Fruit fly (Drosophila melanogaster) whole organism, embryonic: ENCODE data around the gene CG33127.

Experiments used
- Atf6 ChIP-seq: fragments of 200-800 bp; sonication (Bioruptor generic); IDR thresholded peaks from 2 replicates; pipeline ENCODE4 v1.3.6; 2022; ENCODE audit warnings: missing biosample characterization, missing genetic modification characterization
- Awh ChIP-seq: fragments of 200-800 bp; sonication (Bioruptor generic); IDR thresholded peaks from 2 replicates; pipeline ENCODE4, ENCODE4 v1.3.6; 2022; ENCODE audit warnings: missing biosample characterization, missing genetic modification characterization
- Blimp-1 ChIP-seq: fragments of 200-800 bp; sonication (Bioruptor generic); optimal IDR thresholded peaks from 3 replicates; lab custom pipeline; 2018; ENCODE audit warnings: missing biosample characterization, missing genetic modification characterization, mild to moderate bottlenecking, moderate library complexity, missing genetic modification reagents
- CG11560 ChIP-seq: fragments of 200-800 bp; sonication (Bioruptor generic); IDR thresholded peaks from 3 replicates; pipeline ENCODE4 v1.3.6; 2022; ENCODE audit warnings: missing biosample characterization, missing genetic modification characterization
- CG14860 ChIP-seq: fragments of 200-800 bp; sonication (Bioruptor generic); IDR thresholded peaks from 3 replicates; pipeline ENCODE4 v1.3.6; 2022; ENCODE audit warnings: missing biosample characterization, missing genetic modification characterization; ENCODE audit not compliant: partially characterized antibody
- CG15011 ChIP-seq: fragments of 200-800 bp; sonication (Bioruptor generic); optimal IDR thresholded peaks from 3 replicates; lab custom pipeline; 2018; ENCODE audit warnings: missing biosample characterization, mild to moderate bottlenecking, missing genetic modification characterization
- CG15269 ChIP-seq: fragments of 200-800 bp; sonication (Bioruptor generic); optimal IDR thresholded peaks from 2 replicates; lab custom pipeline; 2018; ENCODE audit warnings: missing biosample characterization, mild to moderate bottlenecking, missing genetic modification characterization, moderate library complexity
- CG1603 ChIP-seq: fragments of 200-800 bp; sonication (Bioruptor generic); optimal IDR thresholded peaks from 2 replicates; lab custom pipeline; 2019; ENCODE audit warnings: missing biosample characterization, mild to moderate bottlenecking, missing genetic modification characterization, moderate library complexity
- CG17186 ChIP-seq: fragments of 200-800 bp; sonication (Bioruptor generic); optimal IDR thresholded peaks from 3 replicates; lab custom pipeline; 2017; ENCODE audit warnings: missing biosample characterization, missing genetic modification reagents, missing genetic modification characterization
- CG17328 ChIP-seq: fragments of 200-800 bp; sonication (Bioruptor generic); IDR thresholded peaks from 2 replicates; pipeline ENCODE4 v1.3.6; 2022; ENCODE audit warnings: missing biosample characterization, missing genetic modification characterization
- CG2120 ChIP-seq: fragments of 200-800 bp; sonication (Bioruptor generic); optimal IDR thresholded peaks from 3 replicates; lab custom pipeline; 2016; ENCODE audit warnings: missing biosample characterization, missing genetic modification characterization
- CG2712 ChIP-seq: fragments of 200-800 bp; optimal IDR thresholded peaks from 3 replicates; lab custom pipeline; 2019; ENCODE audit warnings: missing biosample characterization, mild to moderate bottlenecking, missing genetic modification characterization, moderate library complexity
- CG3281 ChIP-seq: fragments of 200-800 bp; sonication (Bioruptor generic); optimal IDR thresholded peaks from 3 replicates; lab custom pipeline; 2017; ENCODE audit warnings: missing biosample characterization, mild to moderate bottlenecking, missing genetic modification characterization
- CG3847 ChIP-seq: fragments of 200-800 bp; sonication (Bioruptor generic); IDR thresholded peaks from 2 replicates; pipeline ENCODE4 v1.3.6; 2022; ENCODE audit warnings: missing biosample characterization, missing genetic modification characterization
- CG6254 ChIP-seq: fragments of 200-800 bp; sonication (Bioruptor generic); optimal IDR thresholded peaks from 3 replicates; lab custom pipeline; 2017; ENCODE audit warnings: mild to moderate bottlenecking, missing biosample characterization, missing genetic modification reagents, missing genetic modification characterization
- CG6813 ChIP-seq: fragments of 200-800 bp; sonication (Bioruptor generic); optimal IDR thresholded peaks from 2 replicates; lab custom pipeline; 2017; ENCODE audit warnings: missing biosample characterization, missing genetic modification characterization, mild to moderate bottlenecking, moderate library complexity, missing genetic modification reagents
- CG9215 ChIP-seq: fragments of 200-800 bp; sonication (Bioruptor generic); IDR thresholded peaks from 2 replicates; pipeline ENCODE4 v1.3.6; 2022; ENCODE audit warnings: missing biosample characterization, missing genetic modification characterization
- CG9797 ChIP-seq: fragments of 200-800 bp; sonication (Bioruptor generic); optimal IDR thresholded peaks from 3 replicates; lab custom pipeline; 2018; ENCODE audit warnings: missing biosample characterization, mild to moderate bottlenecking, missing genetic modification characterization
- Dp ChIP-seq: fragments of 200-800 bp; sonication (Bioruptor generic); optimal IDR thresholded peaks from 2 replicates; lab custom pipeline; 2018; ENCODE audit warnings: missing biosample characterization, mild to moderate bottlenecking, missing genetic modification characterization, moderate library complexity
- Lhr ChIP-seq: fragments of 200-800 bp; sonication (Bioruptor generic); optimal IDR thresholded peaks from 3 replicates; lab custom pipeline; 2017; ENCODE audit warnings: mild to moderate bottlenecking, missing biosample characterization, missing genetic modification reagents, missing genetic modification characterization
- Max ChIP-seq: fragments of 200-800 bp; sonication (Bioruptor generic); optimal IDR thresholded peaks from 2 replicates; lab custom pipeline; 2016; ENCODE audit warnings: missing biosample characterization, mild to moderate bottlenecking, missing genetic modification characterization
- Oli ChIP-seq: fragments of 200-800 bp; sonication (Bioruptor generic); optimal IDR thresholded peaks from 2 replicates; lab custom pipeline; 2018; ENCODE audit warnings: missing biosample characterization, mild to moderate bottlenecking, missing genetic modification characterization, moderate library complexity
- Opbp ChIP-seq: fragments of 200-800 bp; sonication (Bioruptor generic); IDR thresholded peaks from 3 replicates; pipeline ENCODE4 v1.3.6; 2022; ENCODE audit warnings: missing biosample characterization, missing genetic modification characterization; ENCODE audit not compliant: partially characterized antibody
- Scr ChIP-seq: fragments of 200-800 bp; sonication (Bioruptor generic); IDR thresholded peaks from 2 replicates; pipeline ENCODE4 v1.3.6; 2022; ENCODE audit warnings: missing biosample characterization, missing genetic modification characterization; ENCODE audit not compliant: partially characterized antibody
- Sin3A ChIP-seq: fragments of >200 bp; optimal IDR thresholded peaks from 2 replicates; lab custom pipeline; 2018
- bowl ChIP-seq: fragments of 200-800 bp; sonication (Bioruptor generic); IDR thresholded peaks from 2 replicates; pipeline ENCODE4 v1.3.6; 2022; ENCODE audit warnings: missing biosample characterization, missing genetic modification characterization
- cg ChIP-seq: fragments of 200-800 bp; sonication (Bioruptor generic); optimal IDR thresholded peaks from 3 replicates; lab custom pipeline; 2019; ENCODE audit warnings: missing biosample characterization, mild to moderate bottlenecking, missing genetic modification characterization, moderate library complexity
- crc ChIP-seq: fragments of 200-800 bp; sonication (Bioruptor generic); optimal IDR thresholded peaks from 2 replicates; lab custom pipeline; 2016; ENCODE audit warnings: missing biosample characterization, missing genetic modification characterization
- dimm ChIP-seq: fragments of 200-800 bp; sonication (Bioruptor generic); IDR thresholded peaks from 2 replicates; pipeline ENCODE4 v1.3.6; 2022; ENCODE audit warnings: missing biosample characterization, missing genetic modification characterization
- emc ChIP-seq: fragments of 200-800 bp; sonication (Bioruptor generic); optimal IDR thresholded peaks from 2 replicates; lab custom pipeline; 2016; ENCODE audit warnings: missing biosample characterization, missing genetic modification characterization
- fd96Cb ChIP-seq: fragments of 200-800 bp; sonication (Bioruptor generic); optimal IDR thresholded peaks from 2 replicates; lab custom pipeline; 2018; ENCODE audit warnings: missing biosample characterization, mild to moderate bottlenecking, missing genetic modification characterization, moderate library complexity
- gcm2 ChIP-seq: fragments of 200-800 bp; sonication (Bioruptor generic); optimal IDR thresholded peaks from 2 replicates; lab custom pipeline; 2016; ENCODE audit warnings: missing biosample characterization, missing genetic modification characterization
- hth ChIP-seq: fragments of >200 bp; optimal IDR thresholded peaks from 2 replicates; lab custom pipeline; 2017; ENCODE audit warnings: inconsistent platforms
- lola ChIP-seq, 3 experiments: fragments of >200 bp in 2 of 3; fragments of 200-800 bp in 1 of 3; sonication (Bioruptor generic) in 1 of 3; optimal IDR thresholded peaks; 2 replicates each; lab custom pipeline; 2017 to 2019; ENCODE audit warnings: missing biosample characterization in 3 of 3, missing genetic modification characterization in 3 of 3, mild to moderate bottlenecking in 1 of 3, moderate library complexity in 1 of 3
- maf-S ChIP-seq: fragments of 200-800 bp; sonication (Bioruptor generic); optimal IDR thresholded peaks from 2 replicates; lab custom pipeline; 2016; ENCODE audit warnings: missing biosample characterization, missing genetic modification characterization
- mam ChIP-seq: fragments of 200-800 bp; sonication (Bioruptor generic); optimal IDR thresholded peaks from 3 replicates; lab custom pipeline; 2016; ENCODE audit warnings: missing biosample characterization, missing genetic modification characterization
- nom ChIP-seq: fragments of 200-800 bp; sonication (Bioruptor generic); optimal IDR thresholded peaks from 2 replicates; lab custom pipeline; 2017; ENCODE audit warnings: missing biosample characterization, missing genetic modification characterization, mild to moderate bottlenecking, moderate library complexity, missing genetic modification reagents
- otp ChIP-seq: fragments of 200-800 bp; sonication (Bioruptor generic); IDR thresholded peaks from 3 replicates; pipeline ENCODE4, ENCODE4 v1.3.6; 2022; ENCODE audit warnings: missing biosample characterization, missing genetic modification characterization
- p53 ChIP-seq: fragments of 200-800 bp; sonication (Bioruptor generic); optimal IDR thresholded peaks from 2 replicates; lab custom pipeline; 2016; ENCODE audit warnings: missing biosample characterization, missing genetic modification characterization
- phol ChIP-seq: fragments of 200-800 bp; sonication (Bioruptor generic); optimal IDR thresholded peaks from 3 replicates; lab custom pipeline; 2018; ENCODE audit warnings: missing biosample characterization, mild to moderate bottlenecking, missing genetic modification characterization, moderate library complexity
- pzg ChIP-seq: fragments of 200-800 bp; sonication (Bioruptor generic); optimal IDR thresholded peaks from 3 replicates; lab custom pipeline; 2018; ENCODE audit warnings: missing biosample characterization, mild to moderate bottlenecking, missing genetic modification characterization, moderate library complexity
- schlank ChIP-seq: fragments of 200-800 bp; sonication (Bioruptor generic); optimal IDR thresholded peaks from 2 replicates; lab custom pipeline; 2018; ENCODE audit warnings: missing biosample characterization, mild to moderate bottlenecking, missing genetic modification characterization
- sd ChIP-seq: fragments of 200-800 bp; sonication (Bioruptor generic); optimal IDR thresholded peaks from 3 replicates; lab custom pipeline; 2018; ENCODE audit warnings: missing biosample characterization, mild to moderate bottlenecking, missing genetic modification characterization, moderate library complexity
- sim ChIP-seq: fragments of 200-800 bp; sonication (Bioruptor generic); IDR thresholded peaks from 2 replicates; pipeline ENCODE4 v1.3.6; 2022; ENCODE audit warnings: missing biosample characterization, missing genetic modification characterization
- stwl ChIP-seq: fragments of 200-800 bp; sonication (Bioruptor generic); optimal IDR thresholded peaks from 3 replicates; lab custom pipeline; 2018; ENCODE audit warnings: missing biosample characterization, mild to moderate bottlenecking, missing genetic modification characterization, moderate library complexity
- sug ChIP-seq: fragments of 200-800 bp; optimal IDR thresholded peaks from 2 replicates; lab custom pipeline; 2019; ENCODE audit warnings: missing biosample characterization, mild to moderate bottlenecking, missing genetic modification characterization, moderate library complexity
- tgo ChIP-seq: fragments of 200-800 bp; sonication (Bioruptor generic); IDR thresholded peaks from 3 replicates; pipeline ENCODE4 v1.3.6; 2022; ENCODE audit warnings: missing biosample characterization, missing genetic modification characterization
- vfl ChIP-seq: fragments of 200-800 bp; sonication (Bioruptor generic); optimal IDR thresholded peaks from 2 replicates; lab custom pipeline; 2016; ENCODE audit warnings: missing biosample characterization, missing genetic modification characterization

Gene CG33127

dm6 chr2L:292301-292700, 29.6 kb upstream of the CG33127 start, which contains the start of gene CG11562 (continued):
- TF ChIP-seq CG1603 (tag; lab: Kevin White, UChicago) = peak; percentile 45
- TF ChIP-seq pzg (GFP tag; lab: Kevin White, UChicago) = peak; percentile 63
- TF ChIP-seq Scr (GFP tag; lab: Robert Waterston, UW) = no peak
- TF ChIP-seq stwl = no peak
- no peak for TF ChIP-seq sd (tag; lab: Kevin White, UChicago)
- TF ChIP-seq CG6254 (GFP tag; lab: Kevin White, UChicago) = no peak
- peak; percentile 62 for TF ChIP-seq CG9797
- TF ChIP-seq Blimp-1 = no peak
- TF ChIP-seq CG3281 (GFP tag; lab: Kevin White, UChicago) = no peak
- TF ChIP-seq Sin3A = no peak

dm6 chr2L:294452-295362, 27.2 kb upstream of the CG33127 start, which contains the start of the genes U2af38 and Stip1:
Gene U2af38 (minus strand): TSS chr2L:294681.
Gene Stip1 (plus strand): TSS chr2L:295122.
- no peak for TF ChIP-seq cg
- TF ChIP-seq CG11560 (tag; lab: Robert Waterston, UW) = no peak
- TF ChIP-seq CG15269 = peak; percentile 34
- peak; percentile 91 for TF ChIP-seq CG9215 (GFP tag; lab: Robert Waterston, UW)
- TF ChIP-seq CG17328 = no peak
- no peak for TF ChIP-seq bowl
- peak; percentile 26 for TF ChIP-seq nom (GFP tag; lab: Kevin White, UChicago)
- TF ChIP-seq Oli (tag; lab: Kevin White, UChicago) = no peak
- peak; percentile 54 for TF ChIP-seq CG2120 (GFP tag; lab: Kevin White, UChicago)
- TF ChIP-seq CG17186 (GFP tag; lab: Kevin White, UChicago) = no peak
- no peak for TF ChIP-seq hth (lab: Kevin White, UChicago)
- TF ChIP-seq Awh (GFP tag; lab: Robert Waterston, UW) = no peak
- TF ChIP-seq schlank (tag; lab: Kevin White, UChicago) = no peak
- TF ChIP-seq p53 = no peak
- no peak for TF ChIP-seq otp (GFP tag; lab: Robert Waterston, UW)
- no peak for TF ChIP-seq sim (GFP tag; lab: Robert Waterston, UW)
- TF ChIP-seq crc = no peak
- no peak for TF ChIP-seq gcm2 (GFP tag; lab: Kevin White, UChicago)
- TF ChIP-seq CG2712 (tag; lab: Kevin White, UChicago) = peak; percentile 48
- TF ChIP-seq Lhr (GFP tag; lab: Kevin White, UChicago) = peak; percentile 35
- peak; percentile 2 for TF ChIP-seq maf-S (GFP tag; lab: Kevin White, UChicago)
- no peak for TF ChIP-seq CG6813 (GFP tag; lab: Kevin White, UChicago)
- TF ChIP-seq emc (GFP tag; lab: Kevin White, UChicago) = no peak
- peak; percentile 42 for TF ChIP-seq sug (tag; lab: Kevin White, UChicago)
- TF ChIP-seq dimm (GFP tag; lab: Robert Waterston, UW) = no peak
- peak; percentile 4; the same call in 1 of the 3 replicates for TF ChIP-seq Opbp
- peak; percentile 12 for TF ChIP-seq vfl
- TF ChIP-seq mam (GFP tag; lab: Kevin White, UChicago) = peak; percentile 15
- no peak for TF ChIP-seq fd96Cb (tag; lab: Kevin White, UChicago)
- peak; percentile 55 for TF ChIP-seq CG3847
- 0 out of 2 replicates have a peak, but pooled peaks have one; percentile 33 for TF ChIP-seq Atf6 (GFP tag; lab: Robert Waterston, UW)
- no peak for TF ChIP-seq CG15011 (GFP tag; lab: Kevin White, UChicago)
- peak; percentile 34 for TF ChIP-seq Dp (GFP tag; lab: Kevin White, UChicago)
- 0 out of 3 replicates have a peak, but pooled peaks have one; percentile 27 for TF ChIP-seq CG14860 (GFP tag; lab: Robert Waterston, UW)
- TF ChIP-seq phol (tag; lab: Kevin White, UChicago) = peak; percentile 50
- TF ChIP-seq lola (GFP tag; optimal IDR thresholded peaks at IDR 0.05; lab: Kevin White, UChicago) = peak in 1 of 3 experiments; percentile 12
- TF ChIP-seq tgo (GFP tag; lab: Robert Waterston, UW) = no peak
- TF ChIP-seq Max (GFP tag; lab: Kevin White, UChicago) = no peak
